Worm (Caenorhabditis elegans) whole organism, L2 larva: ENCODE data around the gene mcm-7.

Source experiments
- R02D3.7 ChIP-seq: fragments of 150-350 bp; optimal IDR thresholded peaks from 2 replicates; lab custom pipeline; 2014; ENCODE audit warnings: missing biosample characterization, missing genetic modification characterization
- aly-2 ChIP-seq: fragments of 150-350 bp; optimal IDR thresholded peaks from 2 replicates; lab custom pipeline; 2014; ENCODE audit warnings: missing biosample characterization, missing genetic modification characterization
- mdl-1 ChIP-seq, 2 experiments: fragments of 150-350 bp in 1 of 2; sonication (generic microtip) in 1 of 2; optimal IDR thresholded peaks; 2 replicates each; lab custom pipeline; 2017; ENCODE audit warnings: missing biosample characterization in 2 of 2, missing genetic modification characterization in 2 of 2
- nhr-23 ChIP-seq: fragments of 150-350 bp; optimal IDR thresholded peaks from 2 replicates; lab custom pipeline; 2014; ENCODE audit warnings: missing biosample characterization, missing genetic modification reagents, missing genetic modification characterization
- sma-9 ChIP-seq, 2 experiments: fragments of 150-350 bp in 1 of 2; sonication (generic microtip) in 1 of 2; optimal IDR thresholded peaks; 2 replicates each; lab custom pipeline; 2014 to 2016; ENCODE audit warnings: missing genetic modification characterization in 2 of 2, mild to moderate bottlenecking in 1 of 2, missing biosample characterization in 1 of 2, missing compliant biosample characterization in 1 of 2, missing genetic modification reagents in 1 of 2, moderate library complexity in 1 of 2
- unc-62 ChIP-seq: fragments of 150-350 bp; optimal IDR thresholded peaks from 2 replicates; lab custom pipeline; 2014; ENCODE audit warnings: missing biosample characterization, missing genetic modification reagents, missing genetic modification characterization

ce11 chrV:4299741-4300140 is 47.2 kb upstream of the mcm-7 start, which contains the start of gene ZC132.3:
- TF ChIP-seq aly-2 (tag; lab: Kevin White, UChicago) = no peak
- no peak for TF ChIP-seq nhr-23
- TF ChIP-seq sma-9 (GFP tag; optimal IDR thresholded peaks at IDR 0.05; lab: Kevin White, UChicago) = no peak
- TF ChIP-seq sma-9 (tag; optimal IDR thresholded peaks at IDR 0.05; lab: Kevin White, UChicago) = no peak
- no peak for TF ChIP-seq mdl-1 (tag; optimal IDR thresholded peaks at IDR 0.05; lab: Kevin White, UChicago)
- no peak for TF ChIP-seq unc-62
- TF ChIP-seq R02D3.7 (tag; lab: Kevin White, UChicago) = no peak
